Worm (Caenorhabditis elegans) whole organism, L3 larva: ENCODE measurements around the gene srh-257.

Source experiments
- aly-2 ChIP-seq: fragments of 150-350 bp; optimal IDR thresholded peaks from 2 replicates; lab custom pipeline; 2014; ENCODE audit warnings: missing biosample characterization, missing genetic modification characterization
- ama-1 ChIP-seq: fragments of 150-350 bp; optimal IDR thresholded peaks from 2 replicates; lab custom pipeline; 2018
- ceh-16 ChIP-seq: sonication (generic microtip); optimal IDR thresholded peaks from 2 replicates; lab custom pipeline; 2017; ENCODE audit warnings: missing biosample characterization, missing genetic modification characterization
- elt-2 ChIP-seq: sonication (generic microtip); optimal IDR thresholded peaks from 2 replicates; lab custom pipeline; 2016; ENCODE audit warnings: missing genetic modification reagents, mild to moderate bottlenecking, missing genetic modification characterization, missing compliant biosample characterization
- fos-1 ChIP-seq: fragments of 150-350 bp; optimal IDR thresholded peaks from 2 replicates; lab custom pipeline; 2014; ENCODE audit warnings: missing biosample characterization, missing genetic modification characterization
- jun-1 ChIP-seq: fragments of 150-350 bp; optimal IDR thresholded peaks from 2 replicates; lab custom pipeline; 2014; ENCODE audit warnings: missing biosample characterization, missing genetic modification reagents, missing genetic modification characterization
- nhr-77 ChIP-seq: fragments of 150-350 bp; optimal IDR thresholded peaks from 2 replicates; lab custom pipeline; 2014; ENCODE audit warnings: missing biosample characterization, missing genetic modification characterization
- snpc-4 ChIP-seq: fragments of 150-350 bp; optimal IDR thresholded peaks from 2 replicates; lab custom pipeline; 2014; ENCODE audit warnings: missing biosample characterization, missing genetic modification characterization
- zag-1 ChIP-seq: fragments of 150-350 bp; optimal IDR thresholded peaks from 2 replicates; lab custom pipeline; 2014; ENCODE audit warnings: missing biosample characterization, missing genetic modification characterization
- ztf-11 ChIP-seq: fragments of 150-350 bp; optimal IDR thresholded peaks from 2 replicates; lab custom pipeline; 2014; ENCODE audit warnings: missing biosample characterization, missing genetic modification characterization

- no peak for TF ChIP-seq elt-2
- TF ChIP-seq nhr-77: no peak
- TF ChIP-seq jun-1: no peak
- no peak for TF ChIP-seq fos-1 (tag; lab: Kevin White, UChicago)
- no peak for TF ChIP-seq snpc-4 (tag; lab: Kevin White, UChicago)
- TF ChIP-seq zag-1 (tag; lab: Kevin White, UChicago): no peak
- TF ChIP-seq ama-1 (lab: Kevin White, UChicago): no peak
- TF ChIP-seq ztf-11 (tag; lab: Kevin White, UChicago): no peak
- TF ChIP-seq ceh-16 (tag; lab: Kevin White, UChicago): no peak
- no peak for TF ChIP-seq aly-2
Observed at ce11 chrV:15413847-15414246, 6.8 kb downstream of the srh-257 start, which contains the start of gene srh-264.
